Worm (Caenorhabditis elegans): Measurements from ENCODE around the gene irld-61.

irld-61 gene

ce11 chrIII:12764241-12764640, at the start of gene irld-61, which contains the start of gene irld-19:
irld-61 (plus strand) TSS chrIII:12764553.
irld-19 (minus strand) TSS chrIII:12764341.
- TF ChIP-seq ceh-13 (GFP tag; optimal IDR thresholded peaks at IDR 0.05) (no peak), hmbx-1 (tag; optimal IDR thresholded peaks at IDR 0.05) (no peak), hnd-1 (tag; optimal IDR thresholded peaks at IDR 0.05) (no peak), ets-7 (tag; optimal IDR thresholded peaks at IDR 0.05) (no peak), tbx-37 (GFP tag; conservative IDR thresholded peaks at IDR 0.05) (no peak), flt-1 (GFP tag; IDR thresholded peaks at IDR 0.05) (no peak), hmg-4 (GFP tag; optimal IDR thresholded peaks at IDR 0.05) (no peak), B0310.2 (tag; optimal IDR thresholded peaks at IDR 0.05) (no peak), sea-1 (GFP tag; conservative IDR thresholded peaks at IDR 0.05) (no peak), tra-4 (tag; optimal IDR thresholded peaks at IDR 0.05) (no peak), tbx-11 (GFP tag; IDR thresholded peaks at IDR 0.05) (no peak), aly-1 (tag; optimal IDR thresholded peaks at IDR 0.05) (no peak), ama-1 (optimal IDR thresholded peaks at IDR 0.05) (no peak), F13C5.2 (tag; optimal IDR thresholded peaks at IDR 0.05) (no peak), ceh-36 (tag; optimal IDR thresholded peaks at IDR 0.05) (no peak), pes-1 (GFP tag; IDR thresholded peaks at IDR 0.05) (no peak), scrt-1 (GFP tag; IDR thresholded peaks at IDR 0.05) (no peak)

- TF ChIP-seq hmg-4 (GFP tag; optimal IDR thresholded peaks at IDR 0.05) (no peak), tra-4 (tag; optimal IDR thresholded peaks at IDR 0.05) (no peak), ceh-13 (GFP tag; optimal IDR thresholded peaks at IDR 0.05) (no peak), hmbx-1 (tag; optimal IDR thresholded peaks at IDR 0.05) (no peak), F13C5.2 (tag; optimal IDR thresholded peaks at IDR 0.05) (no peak), sea-1 (GFP tag; conservative IDR thresholded peaks at IDR 0.05) (no peak), flt-1 (GFP tag; IDR thresholded peaks at IDR 0.05) (no peak), B0310.2 (tag; optimal IDR thresholded peaks at IDR 0.05) (no peak), ets-7 (tag; optimal IDR thresholded peaks at IDR 0.05) (no peak), scrt-1 (GFP tag; IDR thresholded peaks at IDR 0.05) (no peak), aly-1 (tag; optimal IDR thresholded peaks at IDR 0.05) (no peak), ama-1 (optimal IDR thresholded peaks at IDR 0.05) (no peak)
These were observed 36.2 kb upstream of the irld-61 start for ce11 chrIII:12728149-12728548.

ce11 chrIII:12738935-12739334, 25.4 kb upstream of the irld-61 start:
- no peak for TF ChIP-seq F13C5.2 (tag; optimal IDR thresholded peaks at IDR 0.05)
- TF ChIP-seq hmbx-1 (tag; optimal IDR thresholded peaks at IDR 0.05): no peak
- TF ChIP-seq flt-1 (GFP tag; IDR thresholded peaks at IDR 0.05): no peak
- no peak for TF ChIP-seq aly-1 (tag; optimal IDR thresholded peaks at IDR 0.05)
- TF ChIP-seq ceh-13 (GFP tag; optimal IDR thresholded peaks at IDR 0.05): no peak
- no peak for TF ChIP-seq pes-1 (GFP tag; IDR thresholded peaks at IDR 0.05)

DNA sequence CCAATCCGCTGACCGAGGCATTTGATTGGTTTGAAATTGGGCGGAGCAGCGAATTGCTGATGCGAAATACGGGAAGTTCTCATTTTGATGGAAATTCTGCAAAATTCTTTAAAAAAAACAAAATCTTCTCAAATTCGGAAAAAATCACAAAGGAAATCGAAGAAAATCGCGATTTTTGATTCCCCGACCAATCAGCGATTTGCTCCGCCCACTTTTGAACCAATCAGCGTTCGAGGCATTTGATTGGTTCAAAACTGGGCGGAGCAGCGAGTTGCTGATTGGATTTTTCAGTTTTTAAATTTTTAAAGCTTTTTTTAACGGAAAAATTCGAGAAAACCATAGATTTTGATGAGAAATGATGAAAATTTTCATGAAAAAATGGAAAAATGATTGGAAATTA, 24.0 kb upstream of the irld-61 start:
- TF ChIP-seq hmbx-1 (tag; optimal IDR thresholded peaks at IDR 0.05) (no peak), tbx-37 (GFP tag; conservative IDR thresholded peaks at IDR 0.05) (no peak), hnd-1 (tag; optimal IDR thresholded peaks at IDR 0.05) (no peak), scrt-1 (GFP tag; IDR thresholded peaks at IDR 0.05) (no peak), sea-1 (GFP tag; conservative IDR thresholded peaks at IDR 0.05) (no peak), hmg-4 (GFP tag; optimal IDR thresholded peaks at IDR 0.05) (no peak), ama-1 (optimal IDR thresholded peaks at IDR 0.05) (no peak), aly-1 (tag; optimal IDR thresholded peaks at IDR 0.05) (no peak), tbx-11 (GFP tag; IDR thresholded peaks at IDR 0.05) (no peak), ets-7 (tag; optimal IDR thresholded peaks at IDR 0.05) (no peak), flt-1 (GFP tag; IDR thresholded peaks at IDR 0.05) (no peak), F13C5.2 (tag; optimal IDR thresholded peaks at IDR 0.05) (no peak), ceh-13 (GFP tag; optimal IDR thresholded peaks at IDR 0.05) (no peak), ceh-36 (tag; optimal IDR thresholded peaks at IDR 0.05) (no peak), B0310.2 (tag; optimal IDR thresholded peaks at IDR 0.05) (no peak), pes-1 (GFP tag; IDR thresholded peaks at IDR 0.05) (no peak), tra-4 (tag; optimal IDR thresholded peaks at IDR 0.05) (no peak)

ce11 chrIII:12743515-12743914, 20.8 kb upstream of the irld-61 start:
- TF ChIP-seq pes-1 (GFP tag; IDR thresholded peaks at IDR 0.05) (no peak), F13C5.2 (tag; optimal IDR thresholded peaks at IDR 0.05) (no peak)

DNA sequence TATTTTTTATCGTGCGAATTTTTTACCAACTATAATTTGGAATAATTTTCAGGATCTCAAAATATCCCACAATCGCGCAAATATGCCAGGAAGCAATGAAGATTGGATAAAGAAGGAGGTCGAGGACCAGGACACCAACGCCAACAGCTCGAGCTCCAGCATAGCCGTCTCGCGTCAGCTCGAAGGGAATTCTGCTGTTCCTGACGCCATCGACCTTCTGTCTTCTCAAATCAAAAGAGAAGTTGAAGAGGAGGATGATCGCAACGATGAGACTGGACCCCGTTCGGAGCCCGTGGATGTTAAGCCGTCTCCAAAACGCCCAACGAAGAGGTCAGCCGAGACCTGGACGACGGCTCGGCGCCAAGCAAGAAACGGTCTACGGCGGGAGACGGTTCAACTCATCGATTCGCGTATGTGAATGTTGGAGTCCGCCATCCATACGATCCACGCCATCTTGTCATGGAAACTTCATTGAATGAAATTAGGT, 17.9 kb upstream of the irld-61 start, which contains the start of gene Y111B2A.21:
Y111B2A.21 (plus strand) TSS at position 51 of the 487 bp plus-strand sequence.
- TF ChIP-seq ama-1 (optimal IDR thresholded peaks at IDR 0.05): no peak
- no peak for TF ChIP-seq hnd-1 (tag; optimal IDR thresholded peaks at IDR 0.05)

ce11 chrIII:12750831-12751230, 13.5 kb upstream of the irld-61 start, which contains the start of the genes irld-60 and irld-20:
irld-60 (minus strand) TSS chrIII:12750931.
irld-20 (plus strand) TSS chrIII:12751109.
- no peak for TF ChIP-seq hmg-4 (GFP tag; optimal IDR thresholded peaks at IDR 0.05)
- no peak for TF ChIP-seq sea-1 (GFP tag; conservative IDR thresholded peaks at IDR 0.05)
- no peak for TF ChIP-seq ets-7 (tag; optimal IDR thresholded peaks at IDR 0.05)
- TF ChIP-seq aly-1 (tag; optimal IDR thresholded peaks at IDR 0.05): no peak
- TF ChIP-seq tra-4 (tag; optimal IDR thresholded peaks at IDR 0.05): no peak
- TF ChIP-seq tbx-37 (GFP tag; conservative IDR thresholded peaks at IDR 0.05): no peak
- TF ChIP-seq ceh-36 (tag; optimal IDR thresholded peaks at IDR 0.05): no peak
- no peak for TF ChIP-seq tbx-11 (GFP tag; IDR thresholded peaks at IDR 0.05)
- no peak for TF ChIP-seq flt-1 (GFP tag; IDR thresholded peaks at IDR 0.05)
- no peak for TF ChIP-seq pes-1 (GFP tag; IDR thresholded peaks at IDR 0.05)
- no peak for TF ChIP-seq ceh-13 (GFP tag; optimal IDR thresholded peaks at IDR 0.05)
- TF ChIP-seq hnd-1 (tag; optimal IDR thresholded peaks at IDR 0.05): no peak
- no peak for TF ChIP-seq B0310.2 (tag; optimal IDR thresholded peaks at IDR 0.05)
- TF ChIP-seq F13C5.2 (tag; optimal IDR thresholded peaks at IDR 0.05): no peak
- no peak for TF ChIP-seq ama-1 (optimal IDR thresholded peaks at IDR 0.05)
- TF ChIP-seq hmbx-1 (tag; optimal IDR thresholded peaks at IDR 0.05): no peak
- TF ChIP-seq scrt-1 (GFP tag; IDR thresholded peaks at IDR 0.05): no peak

ce11 chrIII:12755048-12755447, 9.3 kb upstream of the irld-61 start, which contains the start of gene srw-10:
srw-10 (plus strand) TSS chrIII:12755348.
- TF ChIP-seq ceh-36 (tag; optimal IDR thresholded peaks at IDR 0.05) (no peak), ama-1 (optimal IDR thresholded peaks at IDR 0.05) (no peak), ets-7 (tag; optimal IDR thresholded peaks at IDR 0.05) (no peak), scrt-1 (GFP tag; IDR thresholded peaks at IDR 0.05) (no peak), flt-1 (GFP tag; IDR thresholded peaks at IDR 0.05) (no peak), sea-1 (GFP tag; conservative IDR thresholded peaks at IDR 0.05) (no peak), hmbx-1 (tag; optimal IDR thresholded peaks at IDR 0.05) (no peak), tbx-11 (GFP tag; IDR thresholded peaks at IDR 0.05) (no peak), aly-1 (tag; optimal IDR thresholded peaks at IDR 0.05) (no peak), F13C5.2 (tag; optimal IDR thresholded peaks at IDR 0.05) (no peak), tbx-37 (GFP tag; conservative IDR thresholded peaks at IDR 0.05) (no peak)
